Fruit fly (Drosophila melanogaster): ENCODE measurements around the gene CG43083.
A peak's percentile ranks its signal among the peaks of the same experiment; 100 is the strongest.

DNA sequence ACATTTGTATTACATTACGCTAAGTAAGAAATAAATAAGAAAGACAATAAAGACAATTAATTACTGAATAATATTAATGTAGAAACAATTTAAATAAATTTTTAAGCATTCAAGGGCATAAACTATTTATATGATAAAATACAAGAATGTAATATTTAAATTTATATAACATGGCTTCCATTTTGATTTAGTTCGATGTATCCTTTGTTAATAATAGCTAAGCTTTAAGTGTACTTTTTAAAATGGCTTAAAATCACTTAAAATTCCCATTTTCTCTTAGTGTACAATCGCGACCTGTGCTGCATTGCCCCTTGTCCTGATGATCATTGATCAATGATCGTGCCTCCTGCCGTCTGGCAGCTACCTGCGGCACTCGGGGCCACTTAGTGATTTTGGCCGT, 22.1 kb downstream of the CG43083 start:
- TF ChIP-seq dati (GFP tag; IDR thresholded peaks at IDR 0.05) (no peak), CG9215 (GFP tag; IDR thresholded peaks at IDR 0.05) (no peak), CG9437 (GFP tag; optimal IDR thresholded peaks at IDR 0.05) (no peak), ftz-f1 (GFP tag; optimal IDR thresholded peaks at IDR 0.05) (no peak), esg (GFP tag; conservative IDR thresholded peaks at IDR 0.05) (no peak), ems (GFP tag; optimal IDR thresholded peaks at IDR 0.05) (no peak), Ada2b (GFP tag; IDR thresholded peaks at IDR 0.05) (no peak), Trl (optimal IDR thresholded peaks at IDR 0.05) (no peak), Trl (GFP tag; optimal IDR thresholded peaks at IDR 0.05) (no peak), Lpt (GFP tag; optimal IDR thresholded peaks at IDR 0.05) (no peak), gcm (GFP tag; optimal IDR thresholded peaks at IDR 0.05) (no peak), CG2712 (tag; optimal IDR thresholded peaks at IDR 0.05) (peak; percentile 74), CG7928 (GFP tag; optimal IDR thresholded peaks at IDR 0.05) (no peak), CG8765 (GFP tag; IDR thresholded peaks at IDR 0.05) (no peak)
